Fruit fly (Drosophila melanogaster) whole organism, embryonic: ENCODE measurements around the gene Bacc.

Experiments used
- ATbp ChIP-seq: fragments of 200-800 bp; sonication (Bioruptor generic); optimal IDR thresholded peaks from 2 replicates; lab custom pipeline; 2017; ENCODE audit warnings: missing biosample characterization, mild to moderate bottlenecking, missing genetic modification characterization, missing genetic modification reagents
- B-H1 ChIP-seq: fragments of 200-800 bp; sonication (Bioruptor generic); IDR thresholded peaks from 3 replicates; pipeline ENCODE4 v1.3.6; 2022; ENCODE audit warnings: missing biosample characterization, missing genetic modification characterization
- CG11723 ChIP-seq: fragments of 200-800 bp; sonication (Bioruptor generic); optimal IDR thresholded peaks from 2 replicates; lab custom pipeline; 2017; ENCODE audit warnings: missing biosample characterization, mild to moderate bottlenecking, missing genetic modification characterization
- CG12744 ChIP-seq: fragments of 200-800 bp; sonication (Bioruptor generic); optimal IDR thresholded peaks from 2 replicates; lab custom pipeline; 2016; ENCODE audit warnings: missing biosample characterization, missing genetic modification characterization
- CG13624 ChIP-seq: fragments of 200-800 bp; sonication (Bioruptor generic); optimal IDR thresholded peaks from 2 replicates; lab custom pipeline; 2016; ENCODE audit warnings: missing biosample characterization, missing genetic modification characterization
- CG13894 ChIP-seq: fragments of 200-800 bp; sonication (Bioruptor generic); optimal IDR thresholded peaks from 3 replicates; lab custom pipeline; 2018; ENCODE audit warnings: missing biosample characterization, mild to moderate bottlenecking, missing genetic modification characterization, moderate library complexity
- CG1529 ChIP-seq: fragments of 200-800 bp; sonication (Bioruptor generic); optimal IDR thresholded peaks from 3 replicates; lab custom pipeline; 2018; ENCODE audit warnings: missing biosample characterization, missing genetic modification characterization
- CG15601 ChIP-seq: fragments of 200-800 bp; sonication (Bioruptor generic); optimal IDR thresholded peaks from 3 replicates; lab custom pipeline; 2019; ENCODE audit warnings: missing biosample characterization, mild to moderate bottlenecking, missing genetic modification characterization, moderate library complexity
- CG18262 ChIP-seq: fragments of 200-800 bp; optimal IDR thresholded peaks from 3 replicates; lab custom pipeline; 2019; ENCODE audit warnings: missing biosample characterization, mild to moderate bottlenecking, missing genetic modification characterization, moderate library complexity
- CG2120 ChIP-seq: fragments of 200-800 bp; sonication (Bioruptor generic); optimal IDR thresholded peaks from 3 replicates; lab custom pipeline; 2016; ENCODE audit warnings: missing biosample characterization, missing genetic modification characterization
- CG2678 ChIP-seq: fragments of 200-800 bp; sonication (Bioruptor generic); optimal IDR thresholded peaks from 3 replicates; lab custom pipeline; 2019; ENCODE audit warnings: missing biosample characterization, mild to moderate bottlenecking, missing genetic modification characterization, moderate library complexity
- CG2875 ChIP-seq: fragments of 200-800 bp; sonication (Bioruptor generic); optimal IDR thresholded peaks from 2 replicates; lab custom pipeline; 2017; ENCODE audit warnings: missing biosample characterization, mild to moderate bottlenecking, missing genetic modification characterization, missing genetic modification reagents
- CG34422 ChIP-seq: fragments of 200-800 bp; sonication (Bioruptor generic); IDR thresholded peaks from 3 replicates; pipeline ENCODE4 v1.3.6; 2022; ENCODE audit warnings: missing biosample characterization, missing genetic modification characterization
- CG5953 ChIP-seq: fragments of 200-800 bp; sonication (Bioruptor generic); IDR thresholded peaks from 2 replicates; pipeline ENCODE4 v1.3.6; 2022; ENCODE audit warnings: missing biosample characterization, missing genetic modification characterization
- CG8359 ChIP-seq: fragments of 200-800 bp; sonication (Bioruptor generic); optimal IDR thresholded peaks from 2 replicates; lab custom pipeline; 2017; ENCODE audit warnings: missing biosample characterization, mild to moderate bottlenecking, missing genetic modification characterization, borderline replicate concordance
- CG9437 ChIP-seq: fragments of 200-800 bp; sonication (Bioruptor generic); optimal IDR thresholded peaks from 2 replicates; lab custom pipeline; 2018; ENCODE audit warnings: missing biosample characterization, mild to moderate bottlenecking, missing genetic modification characterization
- Dip3 ChIP-seq: fragments of 200-800 bp; sonication (Bioruptor generic); optimal IDR thresholded peaks from 3 replicates; lab custom pipeline; 2016; ENCODE audit warnings: missing biosample characterization, missing genetic modification characterization
- Dll ChIP-seq: fragments of 200-800 bp; sonication (Bioruptor generic); IDR thresholded peaks from 4 replicates; pipeline ENCODE4 v1.3.6; 2022; ENCODE audit warnings: missing biosample characterization, missing genetic modification characterization; ENCODE audit not compliant: partially characterized antibody
- Doc3 ChIP-seq: fragments of 200-800 bp; sonication (Bioruptor generic); IDR thresholded peaks from 3 replicates; pipeline ENCODE4 v1.3.6; 2022; ENCODE audit warnings: missing biosample characterization, missing genetic modification characterization; ENCODE audit not compliant: partially characterized antibody
- Dref ChIP-seq: fragments of 200-800 bp; sonication (Bioruptor generic); IDR thresholded peaks from 2 replicates; pipeline ENCODE4 v1.3.6; 2022; ENCODE audit warnings: missing biosample characterization, missing genetic modification characterization
- HLH4C ChIP-seq: fragments of 200-800 bp; sonication (Bioruptor generic); IDR thresholded peaks from 3 replicates; pipeline ENCODE4 v1.3.6; 2022; ENCODE audit warnings: missing biosample characterization, missing genetic modification characterization; ENCODE audit not compliant: partially characterized antibody
- Hr51 ChIP-seq, 2 experiments: fragments of 200-800 bp; sonication (Bioruptor generic); optimal IDR thresholded peaks; 2 replicates in 1 of 2; 3 replicates in 1 of 2; lab custom pipeline; 2016 to 2018; ENCODE audit warnings: missing biosample characterization in 2 of 2, missing genetic modification characterization in 2 of 2, mild to moderate bottlenecking in 1 of 2, moderate library complexity in 1 of 2
- MESR4 ChIP-seq: fragments of 200-800 bp; sonication (Bioruptor generic); optimal IDR thresholded peaks from 2 replicates; lab custom pipeline; 2018; ENCODE audit warnings: missing biosample characterization, mild to moderate bottlenecking, missing genetic modification characterization, moderate library complexity
- Myb ChIP-seq: fragments of 200-800 bp; sonication (Bioruptor generic); optimal IDR thresholded peaks from 2 replicates; lab custom pipeline; 2016; ENCODE audit warnings: missing biosample characterization, missing genetic modification characterization
- NK7.1 ChIP-seq: fragments of 200-800 bp; sonication (Bioruptor generic); optimal IDR thresholded peaks from 3 replicates; lab custom pipeline; 2016; ENCODE audit warnings: missing biosample characterization, missing genetic modification characterization
- Optix ChIP-seq: fragments of 200-800 bp; sonication (Bioruptor generic); IDR thresholded peaks from 3 replicates; pipeline ENCODE4 v1.3.6; 2022; ENCODE audit warnings: missing biosample characterization, missing genetic modification characterization
- Pdp1 ChIP-seq, 2 experiments: fragments of 200-800 bp; sonication (Bioruptor generic); optimal IDR thresholded peaks; 3 replicates each; lab custom pipeline; 2016; ENCODE audit warnings: missing biosample characterization in 2 of 2, missing genetic modification characterization in 2 of 2, mild to moderate bottlenecking in 1 of 2, moderate library complexity in 1 of 2
- Rx ChIP-seq: fragments of 200-800 bp; sonication (Bioruptor generic); IDR thresholded peaks from 2 replicates; pipeline ENCODE4 v1.3.6; 2022; ENCODE audit warnings: missing biosample characterization, missing genetic modification characterization
- Sox102F ChIP-seq: fragments of 200-800 bp; sonication (Bioruptor generic); optimal IDR thresholded peaks from 2 replicates; lab custom pipeline; 2018; ENCODE audit warnings: missing biosample characterization, mild to moderate bottlenecking, missing genetic modification characterization, moderate library complexity
- YL-1 ChIP-seq: fragments of 200-800 bp; sonication (Bioruptor generic); optimal IDR thresholded peaks from 3 replicates; lab custom pipeline; 2017; ENCODE audit warnings: missing biosample characterization, mild to moderate bottlenecking, missing genetic modification characterization
- bcd ChIP-seq: fragments of 200-800 bp; sonication (Bioruptor generic); optimal IDR thresholded peaks from 2 replicates; lab custom pipeline; 2017; ENCODE audit warnings: missing biosample characterization, mild to moderate bottlenecking, missing genetic modification characterization
- danr ChIP-seq: fragments of 200-800 bp; sonication (Bioruptor generic); IDR thresholded peaks from 2 replicates; pipeline ENCODE4 v1.3.6; 2022; ENCODE audit warnings: missing biosample characterization, missing genetic modification characterization
- dysf ChIP-seq: fragments of 200-800 bp; sonication (Bioruptor generic); IDR thresholded peaks from 3 replicates; pipeline ENCODE4 v1.3.6; 2022; ENCODE audit warnings: missing biosample characterization, missing genetic modification characterization
- fd64A ChIP-seq: fragments of 200-800 bp; sonication (Bioruptor generic); optimal IDR thresholded peaks from 3 replicates; lab custom pipeline; 2018; ENCODE audit warnings: missing biosample characterization, mild to moderate bottlenecking, missing genetic modification characterization
- gfzf ChIP-seq: fragments of 200-800 bp; sonication (Bioruptor generic); optimal IDR thresholded peaks from 2 replicates; lab custom pipeline; 2016; ENCODE audit warnings: missing biosample characterization, mild to moderate bottlenecking, missing genetic modification characterization, moderate library complexity
- jigr1 ChIP-seq: fragments of 200-800 bp; sonication (Bioruptor generic); IDR thresholded peaks from 3 replicates; pipeline ENCODE4 v1.3.6; 2022; ENCODE audit warnings: missing biosample characterization, missing genetic modification characterization
- jing ChIP-seq: fragments of 200-800 bp; sonication (Bioruptor generic); optimal IDR thresholded peaks from 2 replicates; lab custom pipeline; 2018; ENCODE audit warnings: missing biosample characterization, mild to moderate bottlenecking, missing genetic modification characterization
- jumu ChIP-seq: fragments of 200-800 bp; sonication (Bioruptor generic); optimal IDR thresholded peaks from 3 replicates; lab custom pipeline; 2016; ENCODE audit warnings: missing biosample characterization, missing genetic modification characterization
- kni ChIP-seq: fragments of 200-800 bp; sonication (Bioruptor generic); optimal IDR thresholded peaks from 3 replicates; lab custom pipeline; 2017; ENCODE audit warnings: mild to moderate bottlenecking, missing biosample characterization, missing genetic modification reagents, missing genetic modification characterization
- peb ChIP-seq: fragments of 200-800 bp; sonication (Bioruptor generic); IDR thresholded peaks from 2 replicates; pipeline ENCODE4 v1.3.6; 2022; ENCODE audit warnings: missing biosample characterization, missing genetic modification characterization
- prd ChIP-seq, 3 experiments: fragments of >200 bp in 2 of 3; fragments of 200-800 bp in 1 of 3; sonication (Bioruptor generic) in 1 of 3; optimal IDR thresholded peaks in 2 of 3; IDR thresholded peaks in 1 of 3; 2 replicates in 2 of 3; 3 replicates in 1 of 3; pipeline versions ENCODE4 v1.3.6 to Lab custom; 2017 to 2022; ENCODE audit warnings: missing biosample characterization in 1 of 3, missing genetic modification characterization in 1 of 3
- row ChIP-seq: fragments of 200-800 bp; sonication (Bioruptor generic); IDR thresholded peaks from 3 replicates; pipeline ENCODE4 v1.3.6; 2022; ENCODE audit warnings: missing biosample characterization, missing genetic modification characterization
- salm ChIP-seq: fragments of 200-800 bp; sonication (Bioruptor generic); optimal IDR thresholded peaks from 2 replicates; lab custom pipeline; 2018; ENCODE audit warnings: missing biosample characterization, mild to moderate bottlenecking, missing genetic modification characterization
- sens ChIP-seq: fragments of 200-800 bp; sonication (Bioruptor generic); peaks from one replicate; lab custom pipeline; 2016; ENCODE audit warnings: missing biosample characterization, missing genetic modification characterization
- slbo ChIP-seq: fragments of 200-800 bp; sonication (Bioruptor generic); IDR thresholded peaks from 2 replicates; pipeline ENCODE4 v1.3.6; 2022; ENCODE audit warnings: missing biosample characterization, missing genetic modification characterization
- toy ChIP-seq: fragments of 200-800 bp; sonication (Bioruptor generic); IDR thresholded peaks from 2 replicates; pipeline ENCODE4 v1.3.6; 2022; ENCODE audit warnings: missing biosample characterization, missing genetic modification characterization
- unc-4 ChIP-seq: fragments of 200-800 bp; sonication (Bioruptor generic); IDR thresholded peaks from 2 replicates; pipeline ENCODE4 v1.3.6; 2022; ENCODE audit warnings: missing biosample characterization, missing genetic modification characterization; ENCODE audit not compliant: partially characterized antibody
- zen2 ChIP-seq: fragments of 200-800 bp; sonication (Bioruptor generic); IDR thresholded peaks from 3 replicates; pipeline ENCODE4 v1.3.6; 2022; ENCODE audit warnings: missing biosample characterization, missing genetic modification characterization; ENCODE audit not compliant: partially characterized antibody
- zf30C ChIP-seq: fragments of 200-800 bp; sonication (Bioruptor generic); optimal IDR thresholded peaks from 3 replicates; lab custom pipeline; 2018; ENCODE audit warnings: missing biosample characterization, mild to moderate bottlenecking, missing genetic modification characterization

Gene Bacc

dm6 chr2L:2759654-2760053 is 7.4 kb downstream of the Bacc start, which contains the start of the genes HemK2, Snapin and Tnpo-SR (continued):
- TF ChIP-seq danr (GFP tag; lab: Robert Waterston, UW) = peak; percentile 86
- peak; percentile 11 for TF ChIP-seq zf30C (GFP tag; lab: Kevin White, UChicago)
- peak; percentile 93 for TF ChIP-seq CG2678 (tag; lab: Kevin White, UChicago)
- TF ChIP-seq HLH4C (GFP tag; lab: Robert Waterston, UW) = peak; percentile 95
- TF ChIP-seq slbo = peak; percentile 96
- peak; percentile 86 to 88 for TF ChIP-seq Pdp1 (GFP tag; optimal IDR thresholded peaks at IDR 0.05; lab: Kevin White, UChicago)
- TF ChIP-seq jigr1 (GFP tag; lab: Robert Waterston, UW) = no peak; the same call in 2 of the 3 replicates
- TF ChIP-seq peb = peak; percentile 91
- peak; percentile 67 for TF ChIP-seq CG9437
- peak; percentile 73 for TF ChIP-seq ATbp (GFP tag; lab: Kevin White, UChicago)
- TF ChIP-seq CG13894 (tag; lab: Kevin White, UChicago) = peak; percentile 96
- TF ChIP-seq Optix (GFP tag; lab: Robert Waterston, UW) = peak; percentile 85
- TF ChIP-seq CG13624 = peak; percentile 87
- TF ChIP-seq sens (GFP tag; lab: Kevin White, UChicago) = peak; percentile 96
- peak; percentile 99 for TF ChIP-seq unc-4 (GFP tag; lab: Robert Waterston, UW)
- peak; percentile 92 for TF ChIP-seq Sox102F
- TF ChIP-seq prd (optimal IDR thresholded peaks at IDR 0.05; lab: Kevin White, UChicago) = no peak
- TF ChIP-seq prd (GFP tag; IDR thresholded peaks at IDR 0.05; lab: Robert Waterston, UW) = peak; percentile 97
- TF ChIP-seq Doc3 = peak; percentile 98
- peak; percentile 96 for TF ChIP-seq CG34422
- TF ChIP-seq CG11723 (GFP tag; lab: Kevin White, UChicago) = peak; percentile 79
- TF ChIP-seq CG5953 (GFP tag; lab: Robert Waterston, UW) = peak; percentile 79
- peak; percentile 91 for TF ChIP-seq bcd (GFP tag; lab: Kevin White, UChicago)
- peak; percentile 88 for TF ChIP-seq Dip3 (GFP tag; lab: Kevin White, UChicago)
- peak; percentile 85 for TF ChIP-seq Rx (GFP tag; lab: Robert Waterston, UW)
- TF ChIP-seq dysf (GFP tag; lab: Robert Waterston, UW) = peak; percentile 94
- peak; percentile 88 for TF ChIP-seq CG15601
- peak; percentile 71 for TF ChIP-seq CG1529
- TF ChIP-seq fd64A (GFP tag; lab: Kevin White, UChicago) = peak; percentile 24
- peak; percentile 89 for TF ChIP-seq YL-1 (GFP tag; lab: Kevin White, UChicago)
- TF ChIP-seq CG2875 (GFP tag; lab: Kevin White, UChicago) = peak; percentile 74
- TF ChIP-seq MESR4 (GFP tag; lab: Kevin White, UChicago) = peak; percentile 47
- peak; percentile 56 for TF ChIP-seq Myb (GFP tag; lab: Kevin White, UChicago)
- peak; percentile 85; the same call in 2 of the 3 replicates for TF ChIP-seq zen2 (GFP tag; lab: Robert Waterston, UW)
- TF ChIP-seq jing (GFP tag; lab: Kevin White, UChicago) = no peak
- TF ChIP-seq salm = peak; percentile 77
- peak; percentile 87 for TF ChIP-seq CG12744 (GFP tag; lab: Kevin White, UChicago)
- TF ChIP-seq row (GFP tag; lab: Robert Waterston, UW) = peak; percentile 98
- TF ChIP-seq gfzf (GFP tag; lab: Kevin White, UChicago) = no peak
- peak; percentile 81 for TF ChIP-seq toy (GFP tag; lab: Robert Waterston, UW)
- peak; percentile 59 for TF ChIP-seq CG8359
- peak; percentile 82 for TF ChIP-seq kni
- TF ChIP-seq CG2120 = peak; percentile 96
- TF ChIP-seq B-H1 (GFP tag; lab: Robert Waterston, UW) = peak; percentile 90
- TF ChIP-seq Hr51 (GFP tag; optimal IDR thresholded peaks at IDR 0.05; lab: Kevin White, UChicago) = peak; percentile 85
- peak; percentile 80 for TF ChIP-seq Dref (GFP tag; lab: Robert Waterston, UW)
- peak; percentile 57 for TF ChIP-seq NK7.1 (GFP tag; lab: Kevin White, UChicago)
- peak; percentile 98 for TF ChIP-seq Dll (GFP tag; lab: Robert Waterston, UW)
- TF ChIP-seq jumu (GFP tag; lab: Kevin White, UChicago) = peak; percentile 85
- TF ChIP-seq CG18262 = peak; percentile 89
